Fruit fly (Drosophila melanogaster) Kc167 (cell line): ENCODE measurements around the gene CG31075.

Source experiments
- Myc ChIP-seq: fragments of >200 bp; optimal IDR thresholded peaks from 2 replicates; lab custom pipeline; 2017; ENCODE audit warnings: missing external identifiers
- Sin3A ChIP-seq: fragments of >200 bp; optimal IDR thresholded peaks from 2 replicates; lab custom pipeline; 2018; ENCODE audit warnings: missing external identifiers
- insv ChIP-seq: fragments of >200 bp; optimal IDR thresholded peaks from 3 replicates; lab custom pipeline; 2018; ENCODE audit warnings: missing external identifiers
- psq ChIP-seq: fragments of >200 bp; optimal IDR thresholded peaks from 2 replicates; lab custom pipeline; 2017; ENCODE audit warnings: missing external identifiers
- ttk ChIP-seq: sonication (Bioruptor generic); optimal IDR thresholded peaks from 2 replicates; lab custom pipeline; 2017; ENCODE audit warnings: missing external identifiers

DNA sequence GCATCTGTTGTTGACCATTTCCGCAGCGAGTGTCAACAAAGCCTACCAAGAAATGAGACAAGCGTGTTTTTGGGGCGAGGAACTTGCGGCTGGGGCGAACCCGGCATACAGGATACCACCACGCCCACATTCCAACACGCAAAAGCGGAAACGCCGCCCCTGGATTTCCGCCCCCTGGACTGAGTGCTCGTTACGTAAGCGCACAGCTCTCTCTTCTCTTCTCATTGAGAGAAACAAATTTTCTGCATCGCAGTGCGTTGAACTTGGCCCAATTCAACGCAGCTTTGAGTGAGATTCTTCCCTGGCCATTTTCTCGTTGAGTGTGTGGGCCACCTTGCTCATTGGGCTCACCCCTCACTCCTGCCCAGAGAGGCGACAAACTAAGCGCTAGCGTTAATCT, 27.8 kb downstream of the CG31075 start:
- TF ChIP-seq Sin3A (lab: Kevin White, UChicago) (no peak), psq (lab: Kevin White, UChicago) (no peak), ttk (lab: Kevin White, UChicago) (no peak), Myc (lab: Kevin White, UChicago) (no peak), insv (lab: Kevin White, UChicago) (no peak)
